Worm (Caenorhabditis elegans) whole organism, late embryonic: ENCODE data around the gene T24A6.17.

Experiments
- dmd-4 ChIP-seq: sonication (generic microtip); optimal IDR thresholded peaks from 2 replicates; lab custom pipeline; 2016; ENCODE audit warnings: borderline replicate concordance, missing genetic modification characterization, missing compliant biosample characterization
- fkh-10 ChIP-seq: fragments of 150-350 bp; optimal IDR thresholded peaks from 2 replicates; lab custom pipeline; 2014; ENCODE audit warnings: missing biosample characterization, missing genetic modification reagents, missing genetic modification characterization
- nfya-1 ChIP-seq: sonication (generic microtip); optimal IDR thresholded peaks from 2 replicates; lab custom pipeline; 2017; ENCODE audit warnings: missing genetic modification characterization, mild to moderate bottlenecking, missing compliant biosample characterization, antibody characterized with exemption, moderate library complexity
- pag-3 ChIP-seq: sonication (generic microtip); optimal IDR thresholded peaks from 2 replicates; lab custom pipeline; 2016; ENCODE audit warnings: missing compliant biosample characterization, missing genetic modification characterization, borderline replicate concordance
- sox-4 ChIP-seq: sonication (generic microtip); optimal IDR thresholded peaks from 2 replicates; lab custom pipeline; 2017; ENCODE audit warnings: mild to moderate bottlenecking, missing genetic modification characterization, inconsistent platforms, missing compliant biosample characterization

ce11 chrV:3555986-3556385 lies 8.2 kb downstream of the T24A6.17 start, which contains the start of gene grl-30:
- TF ChIP-seq pag-3 (tag; lab: Kevin White, UChicago): no peak
- TF ChIP-seq nfya-1 (tag; lab: Kevin White, UChicago): no peak
- no peak for TF ChIP-seq dmd-4 (tag; lab: Kevin White, UChicago)
- TF ChIP-seq sox-4 (tag; lab: Kevin White, UChicago): no peak
- TF ChIP-seq fkh-10 (GFP tag; lab: Kevin White, UChicago): no peak
